Fruit fly (Drosophila melanogaster) Kc167 (cell line): ENCODE data around the gene CG5958.

Experiments
- Sin3A ChIP-seq: fragments of >200 bp; optimal IDR thresholded peaks from 2 replicates; lab custom pipeline; 2018; ENCODE audit warnings: missing external identifiers
- insv ChIP-seq: fragments of >200 bp; optimal IDR thresholded peaks from 3 replicates; lab custom pipeline; 2018; ENCODE audit warnings: missing external identifiers

- no peak for TF ChIP-seq Sin3A
- no peak for TF ChIP-seq insv (lab: Kevin White, UChicago)
Measured at dm6 chr2L:7462147-7462546, 28.8 kb upstream of the CG5958 start, which contains the start of gene Gr28b.
